Worm (Caenorhabditis elegans): ENCODE measurements around the gene unc-64.

The unc-64 gene

ce11 chrIII:13324739-13325138 lies 47.7 kb downstream of the unc-64 start, which contains the start of gene F53A2.1:
F53A2.1 (minus strand) TSS chrIII:13324839.
- TF ChIP-seq lir-3 (tag; optimal IDR thresholded peaks at IDR 0.05; ENCODE audit: poor library complexity) (no peak), aly-2 (tag; optimal IDR thresholded peaks at IDR 0.05) (no peak), hlh-17 (GFP tag; optimal IDR thresholded peaks at IDR 0.05; ENCODE audit: borderline replicate concordance) (no peak), ztf-4 (tag; optimal IDR thresholded peaks at IDR 0.05) (no peak), aha-1 (tag; optimal IDR thresholded peaks at IDR 0.05) (no peak), nhr-84 (tag; optimal IDR thresholded peaks at IDR 0.05) (no peak), Y116A8C.19 (tag; optimal IDR thresholded peaks at IDR 0.05; ENCODE audit: borderline replicate concordance) (no peak), pax-3 (tag; optimal IDR thresholded peaks at IDR 0.05) (no peak), fos-1 (tag; optimal IDR thresholded peaks at IDR 0.05) (no peak), elt-3 (tag; optimal IDR thresholded peaks at IDR 0.05) (no peak)

- peak; percentile 10 for TF ChIP-seq nhr-85 (tag)
- TF ChIP-seq efl-1 (optimal IDR thresholded peaks at IDR 0.05): no peak
- TF ChIP-seq efl-1 (GFP tag; optimal IDR thresholded peaks at IDR 0.05 in 1 of 2): peak in 1 of 2 experiments; percentile 64
- TF ChIP-seq ztf-11 (tag; optimal IDR thresholded peaks at IDR 0.05): no peak
These were observed 51.9 kb downstream of the unc-64 start for ce11 chrIII:13328911-13329310.
